Fruit fly (Drosophila melanogaster) whole organism, embryonic: ENCODE data around the gene Ddc.

Experiments used
- Atf-2 ChIP-seq: fragments of 200-800 bp; sonication (Bioruptor generic); optimal IDR thresholded peaks from 2 replicates; lab custom pipeline; 2016; ENCODE audit warnings: missing biosample characterization, missing genetic modification characterization
- B-H1 ChIP-seq: fragments of 200-800 bp; sonication (Bioruptor generic); IDR thresholded peaks from 3 replicates; pipeline ENCODE4 v1.3.6; 2022; ENCODE audit warnings: missing biosample characterization, missing genetic modification characterization
- CG10147 ChIP-seq: fragments of 200-800 bp; sonication (Bioruptor generic); optimal IDR thresholded peaks from 2 replicates; lab custom pipeline; 2019; ENCODE audit warnings: missing biosample characterization, mild to moderate bottlenecking, missing genetic modification characterization, moderate library complexity
- CG10209 ChIP-seq: fragments of 200-800 bp; sonication (Bioruptor generic); optimal IDR thresholded peaks from 3 replicates; lab custom pipeline; 2017; ENCODE audit warnings: missing biosample characterization, mild to moderate bottlenecking, missing genetic modification characterization, missing genetic modification reagents
- CG13775 ChIP-seq: fragments of 200-800 bp; sonication (Bioruptor generic); optimal IDR thresholded peaks from 3 replicates; lab custom pipeline; 2017; ENCODE audit warnings: missing biosample characterization, mild to moderate bottlenecking, missing genetic modification characterization
- CG14014 ChIP-seq: fragments of 200-800 bp; sonication (Bioruptor generic); IDR thresholded peaks from 2 replicates; pipeline ENCODE4 v1.3.6; 2022; ENCODE audit warnings: missing biosample characterization, missing genetic modification characterization
- CG15514 ChIP-seq: fragments of 200-800 bp; sonication (Bioruptor generic); optimal IDR thresholded peaks from 3 replicates; lab custom pipeline; 2017; ENCODE audit warnings: missing biosample characterization, missing genetic modification characterization, mild to moderate bottlenecking, moderate library complexity, missing genetic modification reagents
- CG15601 ChIP-seq: fragments of 200-800 bp; sonication (Bioruptor generic); optimal IDR thresholded peaks from 3 replicates; lab custom pipeline; 2019; ENCODE audit warnings: missing biosample characterization, mild to moderate bottlenecking, missing genetic modification characterization, moderate library complexity
- CG1647 ChIP-seq: fragments of 200-800 bp; sonication (Bioruptor generic); optimal IDR thresholded peaks from 3 replicates; lab custom pipeline; 2016; ENCODE audit warnings: missing biosample characterization, missing genetic modification characterization
- CG17385 ChIP-seq: fragments of 200-800 bp; sonication (Bioruptor generic); optimal IDR thresholded peaks from 3 replicates; lab custom pipeline; 2018; ENCODE audit warnings: missing biosample characterization, mild to moderate bottlenecking, missing genetic modification characterization
- CG18764 ChIP-seq: fragments of 200-800 bp; sonication (Bioruptor generic); optimal IDR thresholded peaks from 3 replicates; lab custom pipeline; 2016; ENCODE audit warnings: missing biosample characterization, missing genetic modification characterization
- CG2120 ChIP-seq: fragments of 200-800 bp; sonication (Bioruptor generic); optimal IDR thresholded peaks from 3 replicates; lab custom pipeline; 2016; ENCODE audit warnings: missing biosample characterization, missing genetic modification characterization
- CG2712 ChIP-seq: fragments of 200-800 bp; optimal IDR thresholded peaks from 3 replicates; lab custom pipeline; 2019; ENCODE audit warnings: missing biosample characterization, mild to moderate bottlenecking, missing genetic modification characterization, moderate library complexity
- CG30403 ChIP-seq: fragments of 200-800 bp; sonication (Bioruptor generic); optimal IDR thresholded peaks from 3 replicates; lab custom pipeline; 2016; ENCODE audit warnings: missing biosample characterization, missing genetic modification characterization
- CG32772 ChIP-seq: fragments of 200-800 bp; sonication (Bioruptor generic); IDR thresholded peaks from 2 replicates; pipeline ENCODE4 v1.3.6; 2022; ENCODE audit warnings: missing biosample characterization, missing genetic modification characterization
- CG33213 ChIP-seq: fragments of 200-800 bp; sonication (Bioruptor generic); optimal IDR thresholded peaks from 3 replicates; lab custom pipeline; 2016; ENCODE audit warnings: missing biosample characterization, missing genetic modification characterization
- CG3847 ChIP-seq: fragments of 200-800 bp; sonication (Bioruptor generic); IDR thresholded peaks from 2 replicates; pipeline ENCODE4 v1.3.6; 2022; ENCODE audit warnings: missing biosample characterization, missing genetic modification characterization
- CG6683 ChIP-seq: fragments of 200-800 bp; sonication (Bioruptor generic); optimal IDR thresholded peaks from 2 replicates; lab custom pipeline; 2017; ENCODE audit warnings: missing biosample characterization, mild to moderate bottlenecking, missing genetic modification characterization, missing genetic modification reagents
- CG7839 ChIP-seq: fragments of 200-800 bp; sonication (Bioruptor generic); optimal IDR thresholded peaks from 3 replicates; lab custom pipeline; 2018; ENCODE audit warnings: missing biosample characterization, mild to moderate bottlenecking, missing genetic modification characterization, moderate library complexity
- CG8924 ChIP-seq: fragments of 200-800 bp; optimal IDR thresholded peaks from 3 replicates; lab custom pipeline; 2019; ENCODE audit warnings: missing biosample characterization, mild to moderate bottlenecking, missing genetic modification characterization, moderate library complexity
- Ets65A ChIP-seq: fragments of 200-800 bp; sonication (Bioruptor generic); peaks from one replicate; lab custom pipeline; 2016; ENCODE audit warnings: missing biosample characterization, missing genetic modification characterization
- Fer1 ChIP-seq: fragments of 200-800 bp; sonication (Bioruptor generic); optimal IDR thresholded peaks from 2 replicates; lab custom pipeline; 2017; ENCODE audit warnings: missing biosample characterization, mild to moderate bottlenecking, missing genetic modification characterization
- HmgZ ChIP-seq: fragments of 200-800 bp; sonication (Bioruptor generic); optimal IDR thresholded peaks from 2 replicates; lab custom pipeline; 2018; ENCODE audit warnings: missing biosample characterization, mild to moderate bottlenecking, missing genetic modification characterization
- Hr3 ChIP-seq: fragments of 200-800 bp; sonication (Bioruptor generic); optimal IDR thresholded peaks from 3 replicates; lab custom pipeline; 2016; ENCODE audit warnings: missing biosample characterization, missing genetic modification characterization
- Hsf ChIP-seq: fragments of 200-800 bp; sonication (Bioruptor generic); optimal IDR thresholded peaks from 3 replicates; lab custom pipeline; 2016; ENCODE audit warnings: missing biosample characterization, missing genetic modification characterization
- Kr ChIP-seq: fragments of 200-800 bp; sonication (Bioruptor generic); optimal IDR thresholded peaks from 2 replicates; lab custom pipeline; 2017; ENCODE audit warnings: missing biosample characterization, mild to moderate bottlenecking, missing genetic modification characterization
- Max ChIP-seq: fragments of 200-800 bp; sonication (Bioruptor generic); optimal IDR thresholded peaks from 2 replicates; lab custom pipeline; 2016; ENCODE audit warnings: missing biosample characterization, mild to moderate bottlenecking, missing genetic modification characterization
- Meics ChIP-seq: fragments of 200-800 bp; sonication (Bioruptor generic); optimal IDR thresholded peaks from 2 replicates; lab custom pipeline; 2017; ENCODE audit warnings: missing biosample characterization, mild to moderate bottlenecking, missing genetic modification characterization
- Ravus ChIP-seq: fragments of 200-800 bp; sonication (Bioruptor generic); IDR thresholded peaks from 2 replicates; pipeline ENCODE4 v1.3.6; 2022; ENCODE audit warnings: missing biosample characterization, missing genetic modification characterization
- Taf1 ChIP-seq: fragments of 200-800 bp; sonication (Bioruptor generic); IDR thresholded peaks from 2 replicates; pipeline ENCODE4 v1.3.6; 2022; ENCODE audit warnings: missing biosample characterization, missing genetic modification characterization
- ab ChIP-seq: fragments of 200-800 bp; sonication (Bioruptor generic); optimal IDR thresholded peaks from 2 replicates; lab custom pipeline; 2016; ENCODE audit warnings: missing biosample characterization, missing genetic modification characterization
- al ChIP-seq: fragments of 200-800 bp; sonication (Bioruptor generic); IDR thresholded peaks from 2 replicates; pipeline ENCODE4 v1.3.6; 2022; ENCODE audit warnings: missing biosample characterization, missing genetic modification characterization
- bcd ChIP-seq: fragments of 200-800 bp; sonication (Bioruptor generic); optimal IDR thresholded peaks from 2 replicates; lab custom pipeline; 2017; ENCODE audit warnings: missing biosample characterization, mild to moderate bottlenecking, missing genetic modification characterization
- bsh ChIP-seq, 2 experiments: fragments of 200-800 bp; sonication (Bioruptor generic); optimal IDR thresholded peaks; 2 replicates each; lab custom pipeline; 2017 to 2018; ENCODE audit warnings: mild to moderate bottlenecking in 2 of 2, missing biosample characterization in 2 of 2, missing genetic modification characterization in 2 of 2, moderate library complexity in 1 of 2
- cwo ChIP-seq: fragments of 200-800 bp; sonication (Bioruptor generic); optimal IDR thresholded peaks from 3 replicates; lab custom pipeline; 2017; ENCODE audit warnings: missing biosample characterization, missing genetic modification characterization, mild to moderate bottlenecking, moderate library complexity, missing genetic modification reagents
- ems ChIP-seq: fragments of 200-800 bp; sonication (Bioruptor generic); optimal IDR thresholded peaks from 3 replicates; lab custom pipeline; 2016; ENCODE audit warnings: missing biosample characterization, missing genetic modification characterization
- gem ChIP-seq: fragments of 200-800 bp; sonication (Bioruptor generic); optimal IDR thresholded peaks from 2 replicates; lab custom pipeline; 2019; ENCODE audit warnings: missing biosample characterization, mild to moderate bottlenecking, missing genetic modification characterization, moderate library complexity
- ind ChIP-seq: fragments of 200-800 bp; sonication (Bioruptor generic); optimal IDR thresholded peaks from 3 replicates; lab custom pipeline; 2016; ENCODE audit warnings: missing biosample characterization, missing genetic modification characterization
- lmd ChIP-seq: fragments of 200-800 bp; sonication (Bioruptor generic); IDR thresholded peaks from 2 replicates; pipeline ENCODE4 v1.3.6; 2022; ENCODE audit warnings: missing biosample characterization, missing genetic modification characterization
- nau ChIP-seq: fragments of 200-800 bp; sonication (Bioruptor generic); optimal IDR thresholded peaks from 3 replicates; lab custom pipeline; 2017; ENCODE audit warnings: missing biosample characterization, mild to moderate bottlenecking, missing genetic modification characterization, missing genetic modification reagents
- pnt ChIP-seq: fragments of 200-800 bp; sonication (Bioruptor generic); optimal IDR thresholded peaks from 3 replicates; lab custom pipeline; 2016; ENCODE audit warnings: missing biosample characterization, missing genetic modification characterization
- pzg ChIP-seq: fragments of 200-800 bp; sonication (Bioruptor generic); optimal IDR thresholded peaks from 3 replicates; lab custom pipeline; 2018; ENCODE audit warnings: missing biosample characterization, mild to moderate bottlenecking, missing genetic modification characterization, moderate library complexity
- schlank ChIP-seq: fragments of 200-800 bp; sonication (Bioruptor generic); optimal IDR thresholded peaks from 2 replicates; lab custom pipeline; 2018; ENCODE audit warnings: missing biosample characterization, mild to moderate bottlenecking, missing genetic modification characterization
- seq ChIP-seq: fragments of 200-800 bp; sonication (Bioruptor generic); IDR thresholded peaks from 2 replicates; pipeline ENCODE4 v1.3.6; 2022; ENCODE audit warnings: missing biosample characterization, missing genetic modification characterization
- so ChIP-seq: fragments of 200-800 bp; sonication (Bioruptor generic); IDR thresholded peaks from 3 replicates; pipeline ENCODE4 v1.3.6; 2022; ENCODE audit warnings: missing biosample characterization, missing genetic modification characterization
- sr ChIP-seq: fragments of 200-800 bp; sonication (Bioruptor generic); IDR thresholded peaks from 3 replicates; pipeline ENCODE4 v1.3.6; 2022; ENCODE audit warnings: missing biosample characterization, missing genetic modification characterization
- ssp ChIP-seq: fragments of 200-800 bp; sonication (Bioruptor generic); IDR thresholded peaks from 2 replicates; pipeline ENCODE4 v1.3.6; 2022; ENCODE audit warnings: missing biosample characterization, missing genetic modification characterization

Ddc gene

dm6 chr2L:19140984-19141262 is 20.8 kb upstream of the Ddc start (continued):
- TF ChIP-seq ind (GFP tag; lab: Kevin White, UChicago): peak; percentile 13
- no peak for TF ChIP-seq CG18764 (GFP tag; lab: Kevin White, UChicago)
- TF ChIP-seq CG10147: peak; percentile 55
- 0 out of 2 replicates have a peak, but pooled peaks have one; percentile 16 for TF ChIP-seq al (GFP tag; lab: Robert Waterston, UW)
- peak; percentile 7 for TF ChIP-seq CG1647 (GFP tag; lab: Kevin White, UChicago)
- peak; percentile 63 for TF ChIP-seq Ets65A (GFP tag; lab: Kevin White, UChicago)
- no peak for TF ChIP-seq Kr (GFP tag; lab: Kevin White, UChicago)
- TF ChIP-seq bsh (GFP tag; optimal IDR thresholded peaks at IDR 0.05; lab: Kevin White, UChicago): peak in 1 of 2 experiments; percentile 35
- no peak for TF ChIP-seq pzg
- TF ChIP-seq cwo: peak; percentile 13
- TF ChIP-seq CG32772: no peak
- TF ChIP-seq CG14014: no peak
- TF ChIP-seq ems (GFP tag; lab: Kevin White, UChicago): peak; percentile 29
- TF ChIP-seq CG30403 (GFP tag; lab: Kevin White, UChicago): peak; percentile 18
- peak; percentile 56 for TF ChIP-seq Meics
- TF ChIP-seq HmgZ (tag; lab: Kevin White, UChicago): peak; percentile 9
- TF ChIP-seq Max (GFP tag; lab: Kevin White, UChicago): peak; percentile 27
- peak; percentile 68; the same call in 1 of the 2 replicates for TF ChIP-seq lmd (GFP tag; lab: Robert Waterston, UW)
- TF ChIP-seq Hr3 (GFP tag; lab: Kevin White, UChicago): peak; percentile 2
- no peak for TF ChIP-seq schlank (tag; lab: Kevin White, UChicago)
- peak; percentile 54 for TF ChIP-seq gem (tag; lab: Kevin White, UChicago)
- TF ChIP-seq CG3847: peak; percentile 26; the same call in 1 of the 2 replicates
- TF ChIP-seq CG15514: peak; percentile 50
- TF ChIP-seq bcd (GFP tag; lab: Kevin White, UChicago): peak; percentile 26
- no peak for TF ChIP-seq B-H1 (GFP tag; lab: Robert Waterston, UW)
- peak; percentile 3 for TF ChIP-seq CG13775 (GFP tag; lab: Kevin White, UChicago)
- TF ChIP-seq so (GFP tag; lab: Robert Waterston, UW): 0 out of 3 replicates have a peak, but pooled peaks have one; percentile 26
- peak; percentile 15 for TF ChIP-seq CG17385
- peak; percentile 42 for TF ChIP-seq CG8924 (tag; lab: Kevin White, UChicago)
- peak; percentile 12 for TF ChIP-seq CG6683 (GFP tag; lab: Kevin White, UChicago)
- no peak for TF ChIP-seq Ravus (GFP tag; lab: Robert Waterston, UW)
- peak; percentile 59 for TF ChIP-seq Taf1
- TF ChIP-seq CG33213: no peak
- TF ChIP-seq CG15601: no peak
- peak; percentile 84 for TF ChIP-seq CG2120 (GFP tag; lab: Kevin White, UChicago)
- peak; percentile 65 for TF ChIP-seq CG7839 (tag; lab: Kevin White, UChicago)
- TF ChIP-seq Hsf (GFP tag; lab: Kevin White, UChicago): peak; percentile 44
- peak; percentile 27 for TF ChIP-seq CG2712 (tag; lab: Kevin White, UChicago)
- peak; percentile 56 for TF ChIP-seq Fer1
- no peak for TF ChIP-seq ssp
- no peak for TF ChIP-seq pnt (GFP tag; lab: Kevin White, UChicago)
- no peak for TF ChIP-seq nau (GFP tag; lab: Kevin White, UChicago)
- TF ChIP-seq sr: no peak
- peak; percentile 60 for TF ChIP-seq seq
- no peak for TF ChIP-seq Atf-2 (GFP tag; lab: Kevin White, UChicago)
- peak; percentile 11 for TF ChIP-seq CG10209 (GFP tag; lab: Kevin White, UChicago)
- TF ChIP-seq ab (GFP tag; lab: Kevin White, UChicago): no peak
